In the genomic region with DNA sequence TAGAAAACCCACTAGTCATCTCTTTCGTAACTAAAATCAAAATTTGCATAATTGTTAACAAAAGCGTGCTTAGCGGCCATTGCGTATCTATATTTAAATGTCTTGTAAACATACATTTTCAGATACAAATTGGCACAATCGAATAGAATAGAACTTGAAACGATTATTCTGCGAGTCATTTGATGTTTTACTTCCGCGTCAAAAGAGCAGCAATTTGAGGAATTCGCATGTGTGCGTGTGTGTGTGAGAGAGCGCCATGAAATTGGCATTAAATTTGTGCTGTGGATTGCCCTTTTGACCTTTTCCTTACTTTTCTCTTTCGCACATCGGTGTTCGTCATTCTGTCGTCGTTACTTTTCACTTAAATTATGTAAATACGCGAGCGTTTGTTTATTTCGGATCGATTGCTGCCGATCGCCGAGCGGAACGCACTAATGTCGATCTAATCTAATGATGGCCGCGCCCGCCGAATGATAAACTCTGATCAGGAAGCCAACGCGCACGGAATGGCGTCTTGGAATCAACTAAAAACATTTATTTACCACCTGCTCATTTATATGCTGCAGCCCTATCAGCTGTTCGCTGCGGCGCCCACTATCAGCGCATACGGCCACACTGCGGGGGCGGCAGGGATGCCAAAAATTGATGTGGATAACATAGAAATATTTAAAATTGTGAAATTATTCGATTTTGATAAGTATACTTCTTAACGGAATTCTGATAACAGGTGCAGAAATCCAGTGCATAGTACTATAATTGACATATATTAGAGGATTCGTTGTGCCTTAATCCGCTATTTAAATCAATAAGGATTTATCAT, we compare ENCODE assay signal across 1 fruit fly cellular context.
A peak's percentile ranks its signal among the peaks of the same experiment; 100 is the strongest.
TF ChIP-seq lines count a peak whose summit lies in the region.

No protein-coding gene starts in this region.

TF ChIP-seq in whole organism, embryonic, 481 proteins besides CTCF, POLR2A, EP300 and RAD21 (continued from another document):
- TF ChIP-seq sd (tag; optimal IDR thresholded peaks at IDR 0.05; lab: Kevin White, UChicago) (peak; percentile 92), unc-4 (GFP tag; IDR thresholded peaks at IDR 0.05; lab: Robert Waterston, UW; ENCODE audit: partially characterized antibody) (peak; percentile 16; the same call in 1 of the 2 replicates), her (GFP tag; optimal IDR thresholded peaks at IDR 0.05; lab: Kevin White, UChicago) (no peak), nerfin-2 (GFP tag; IDR thresholded peaks at IDR 0.05; lab: Robert Waterston, UW; ENCODE audit: partially characterized antibody) (no peak), cwo (GFP tag; optimal IDR thresholded peaks at IDR 0.05; lab: Kevin White, UChicago) (no peak), B-H2 (GFP tag; optimal IDR thresholded peaks at IDR 0.05; lab: Kevin White, UChicago) (peak; percentile 87), CG13296 (GFP tag; optimal IDR thresholded peaks at IDR 0.05; lab: Kevin White, UChicago) (peak; percentile 57), vfl (GFP tag; optimal IDR thresholded peaks at IDR 0.05; lab: Kevin White, UChicago) (no peak), Opbp (GFP tag; IDR thresholded peaks at IDR 0.05; lab: Robert Waterston, UW; ENCODE audit: partially characterized antibody) (peak; percentile 71), chm (GFP tag; IDR thresholded peaks at IDR 0.05; lab: Robert Waterston, UW) (peak; percentile 83), CG2202 (tag; optimal IDR thresholded peaks at IDR 0.05; lab: Kevin White, UChicago) (peak; percentile 14), CG2199 (GFP tag; IDR thresholded peaks at IDR 0.05; lab: Robert Waterston, UW) (peak; percentile 70), Bteb2 (GFP tag; optimal IDR thresholded peaks at IDR 0.05; lab: Kevin White, UChicago) (no peak), D19A (tag; optimal IDR thresholded peaks at IDR 0.05; lab: Kevin White, UChicago) (peak; percentile 20), ind (GFP tag; optimal IDR thresholded peaks at IDR 0.05; lab: Kevin White, UChicago) (no peak), p53 (GFP tag; optimal IDR thresholded peaks at IDR 0.05; lab: Kevin White, UChicago) (no peak), CG6854 (GFP tag; optimal IDR thresholded peaks at IDR 0.05; lab: Kevin White, UChicago) (peak; percentile 54), CG4360 (GFP tag; IDR thresholded peaks at IDR 0.05; lab: Robert Waterston, UW) (peak; percentile 51; the same call in 1 of the 2 replicates), CG10654 (GFP tag; optimal IDR thresholded peaks at IDR 0.05; lab: Kevin White, UChicago) (no peak), CrebB (tag; optimal IDR thresholded peaks at IDR 0.05; lab: Kevin White, UChicago) (peak; percentile 65), CG2889 (GFP tag; IDR thresholded peaks at IDR 0.05; lab: Robert Waterston, UW) (no peak), CG4854 (GFP tag; optimal IDR thresholded peaks at IDR 0.05; lab: Kevin White, UChicago) (no peak), HHEX (GFP tag; optimal IDR thresholded peaks at IDR 0.05; lab: Kevin White, UChicago) (peak; percentile 58), tna (GFP tag; IDR thresholded peaks at IDR 0.05; lab: Robert Waterston, UW; ENCODE audit: partially characterized antibody) (peak; percentile 57; the same call in 1 of the 2 replicates), fru (optimal IDR thresholded peaks at IDR 0.05; lab: Kevin White, UChicago) (no peak), Eip74EF (GFP tag; optimal IDR thresholded peaks at IDR 0.05; lab: Kevin White, UChicago) (peak in 1 of 2 experiments; percentile 85), Oaz (GFP tag; IDR thresholded peaks at IDR 0.05; lab: Robert Waterston, UW) (0 out of 2 replicates have a peak, but pooled peaks have one; percentile 30), CoRest (tag; optimal IDR thresholded peaks at IDR 0.05; lab: Kevin White, UChicago) (peak; percentile 41), ro (GFP tag; IDR thresholded peaks at IDR 0.05; lab: Robert Waterston, UW) (no peak), CG12391 (tag; optimal IDR thresholded peaks at IDR 0.05; lab: Kevin White, UChicago) (no peak), fd102C (GFP tag; optimal IDR thresholded peaks at IDR 0.05; lab: Kevin White, UChicago) (peak; percentile 15), Rfx (GFP tag; IDR thresholded peaks at IDR 0.05; lab: Robert Waterston, UW) (peak; percentile 79), pan (optimal IDR thresholded peaks at IDR 0.05; lab: Kevin White, UChicago) (no peak), pan (GFP tag; optimal IDR thresholded peaks at IDR 0.05 in 1 of 2, IDR thresholded peaks at IDR 0.05 in 1 of 2) (peak in 1 of 2 experiments; percentile 59), nau (GFP tag; optimal IDR thresholded peaks at IDR 0.05; lab: Kevin White, UChicago) (peak; percentile 43), cas (GFP tag; IDR thresholded peaks at IDR 0.05; lab: Robert Waterston, UW) (0 out of 2 replicates have a peak, but pooled peaks have one; percentile 15), insv (GFP tag; optimal IDR thresholded peaks at IDR 0.05; lab: Kevin White, UChicago) (peak in 1 of 2 experiments; percentile 44), mam (GFP tag; optimal IDR thresholded peaks at IDR 0.05; lab: Kevin White, UChicago) (peak; percentile 30), gt (GFP tag; IDR thresholded peaks at IDR 0.05; lab: Robert Waterston, UW) (no peak)
TF ChIP-seq in whole organism, embryonic: peak in this region for 254.
